Fruit fly (Drosophila melanogaster) whole organism, embryonic: ENCODE results near the gene Gcat.

Source experiments
- CG10209 ChIP-seq: fragments of 200-800 bp; sonication (Bioruptor generic); optimal IDR thresholded peaks from 3 replicates; lab custom pipeline; 2017; ENCODE audit warnings: missing biosample characterization, mild to moderate bottlenecking, missing genetic modification characterization, missing genetic modification reagents
- CG11695 ChIP-seq: fragments of 200-800 bp; sonication (Bioruptor generic); IDR thresholded peaks from 3 replicates; pipeline ENCODE4 v1.3.6; 2022; ENCODE audit warnings: missing biosample characterization, missing genetic modification characterization
- CG11696 ChIP-seq: fragments of 200-800 bp; sonication (Bioruptor generic); IDR thresholded peaks from 2 replicates; pipeline ENCODE4 v1.3.6; 2022; ENCODE audit warnings: missing biosample characterization, missing genetic modification characterization
- CG12659 ChIP-seq: fragments of 200-800 bp; sonication (Bioruptor generic); optimal IDR thresholded peaks from 3 replicates; lab custom pipeline; 2017; ENCODE audit warnings: mild to moderate bottlenecking, missing biosample characterization, missing genetic modification reagents, missing genetic modification characterization
- CG13296 ChIP-seq: fragments of 200-800 bp; sonication (Bioruptor generic); optimal IDR thresholded peaks from 3 replicates; lab custom pipeline; 2018; ENCODE audit warnings: missing biosample characterization, mild to moderate bottlenecking, missing genetic modification characterization
- CG15011 ChIP-seq: fragments of 200-800 bp; sonication (Bioruptor generic); optimal IDR thresholded peaks from 3 replicates; lab custom pipeline; 2018; ENCODE audit warnings: missing biosample characterization, mild to moderate bottlenecking, missing genetic modification characterization
- CG17385 ChIP-seq: fragments of 200-800 bp; sonication (Bioruptor generic); optimal IDR thresholded peaks from 3 replicates; lab custom pipeline; 2018; ENCODE audit warnings: missing biosample characterization, mild to moderate bottlenecking, missing genetic modification characterization
- CG1792 ChIP-seq: fragments of 200-800 bp; sonication (Bioruptor generic); optimal IDR thresholded peaks from 2 replicates; lab custom pipeline; 2016; ENCODE audit warnings: missing biosample characterization, missing genetic modification characterization
- CG30020 ChIP-seq: fragments of 200-800 bp; optimal IDR thresholded peaks from 2 replicates; lab custom pipeline; 2019; ENCODE audit warnings: missing biosample characterization, mild to moderate bottlenecking, missing genetic modification characterization, moderate library complexity
- CG32772 ChIP-seq: fragments of 200-800 bp; sonication (Bioruptor generic); IDR thresholded peaks from 2 replicates; pipeline ENCODE4 v1.3.6; 2022; ENCODE audit warnings: missing biosample characterization, missing genetic modification characterization
- CG3281 ChIP-seq: fragments of 200-800 bp; sonication (Bioruptor generic); optimal IDR thresholded peaks from 3 replicates; lab custom pipeline; 2017; ENCODE audit warnings: missing biosample characterization, mild to moderate bottlenecking, missing genetic modification characterization
- CG33557 ChIP-seq: fragments of 200-800 bp; sonication (Bioruptor generic); optimal IDR thresholded peaks from 2 replicates; lab custom pipeline; 2019; ENCODE audit warnings: missing biosample characterization, mild to moderate bottlenecking, missing genetic modification characterization, moderate library complexity
- CG4328 ChIP-seq: fragments of 200-800 bp; sonication (Bioruptor generic); optimal IDR thresholded peaks from 3 replicates; lab custom pipeline; 2017; ENCODE audit warnings: missing biosample characterization, missing genetic modification reagents, missing genetic modification characterization
- CG7786 ChIP-seq: fragments of 200-800 bp; sonication (Bioruptor generic); optimal IDR thresholded peaks from 2 replicates; lab custom pipeline; 2016; ENCODE audit warnings: missing biosample characterization, missing genetic modification characterization
- CG8359 ChIP-seq: fragments of 200-800 bp; sonication (Bioruptor generic); optimal IDR thresholded peaks from 2 replicates; lab custom pipeline; 2017; ENCODE audit warnings: missing biosample characterization, mild to moderate bottlenecking, missing genetic modification characterization, borderline replicate concordance
- CG8478 ChIP-seq: fragments of >200 bp; optimal IDR thresholded peaks from 2 replicates; lab custom pipeline; 2018
- CG9876 ChIP-seq: fragments of 200-800 bp; sonication (Bioruptor generic); optimal IDR thresholded peaks from 2 replicates; lab custom pipeline; 2016; ENCODE audit warnings: missing biosample characterization, missing genetic modification characterization
- Chrac-16 ChIP-seq: fragments of 200-800 bp; sonication (Bioruptor generic); optimal IDR thresholded peaks from 3 replicates; lab custom pipeline; 2016; ENCODE audit warnings: missing biosample characterization, missing genetic modification characterization
- Dll ChIP-seq: fragments of 200-800 bp; sonication (Bioruptor generic); IDR thresholded peaks from 4 replicates; pipeline ENCODE4 v1.3.6; 2022; ENCODE audit warnings: missing biosample characterization, missing genetic modification characterization; ENCODE audit not compliant: partially characterized antibody
- E2f1 ChIP-seq: fragments of 200-800 bp; sonication (Bioruptor generic); IDR thresholded peaks from 2 replicates; pipeline ENCODE4 v1.3.6; 2022; ENCODE audit warnings: missing biosample characterization, missing genetic modification characterization
- GATAe ChIP-seq: fragments of 200-800 bp; sonication (Bioruptor generic); conservative IDR thresholded peaks from 2 replicates; pipeline ENCODE4 v1.3.6; 2022; ENCODE audit warnings: missing biosample characterization, missing genetic modification characterization
- Hr78 ChIP-seq, 2 experiments: fragments of 200-800 bp in 1 of 2; fragments of >200 bp in 1 of 2; sonication (Bioruptor generic) in 1 of 2; optimal IDR thresholded peaks; 2 replicates each; lab custom pipeline; 2017 to 2019; ENCODE audit warnings: missing biosample characterization in 2 of 2, missing genetic modification characterization in 2 of 2, mild to moderate bottlenecking in 1 of 2, moderate library complexity in 1 of 2
- Mad ChIP-seq: fragments of 200-800 bp; sonication (Bioruptor generic); optimal IDR thresholded peaks from 2 replicates; lab custom pipeline; 2016; ENCODE audit warnings: missing biosample characterization, missing genetic modification characterization
- Nf-YB ChIP-seq: fragments of 200-800 bp; sonication (Bioruptor generic); optimal IDR thresholded peaks from 3 replicates; lab custom pipeline; 2019; ENCODE audit warnings: missing biosample characterization, mild to moderate bottlenecking, missing genetic modification characterization, moderate library complexity
- NfI ChIP-seq: fragments of 200-800 bp; sonication (Bioruptor generic); optimal IDR thresholded peaks from 3 replicates; lab custom pipeline; 2018; ENCODE audit warnings: missing biosample characterization, mild to moderate bottlenecking, missing genetic modification characterization, moderate library complexity
- Opbp ChIP-seq: fragments of 200-800 bp; sonication (Bioruptor generic); IDR thresholded peaks from 3 replicates; pipeline ENCODE4 v1.3.6; 2022; ENCODE audit warnings: missing biosample characterization, missing genetic modification characterization; ENCODE audit not compliant: partially characterized antibody
- PHDP ChIP-seq: fragments of 200-800 bp; sonication (Bioruptor generic); optimal IDR thresholded peaks from 3 replicates; lab custom pipeline; 2018; ENCODE audit warnings: missing biosample characterization, mild to moderate bottlenecking, missing genetic modification characterization, moderate library complexity
- Spps ChIP-seq: fragments of 200-800 bp; sonication (Bioruptor generic); optimal IDR thresholded peaks from 2 replicates; lab custom pipeline; 2018; ENCODE audit warnings: missing biosample characterization, mild to moderate bottlenecking, missing genetic modification characterization
- Taf1 ChIP-seq: fragments of 200-800 bp; sonication (Bioruptor generic); IDR thresholded peaks from 2 replicates; pipeline ENCODE4 v1.3.6; 2022; ENCODE audit warnings: missing biosample characterization, missing genetic modification characterization
- Usf ChIP-seq: fragments of 200-800 bp; sonication (Bioruptor generic); optimal IDR thresholded peaks from 2 replicates; lab custom pipeline; 2017; ENCODE audit warnings: missing genotype, missing biosample characterization, missing genetic modification characterization
- Xbp1 ChIP-seq: fragments of 200-800 bp; sonication (Bioruptor generic); optimal IDR thresholded peaks from 3 replicates; lab custom pipeline; 2016; ENCODE audit warnings: missing biosample characterization, mild to moderate bottlenecking, missing genetic modification characterization
- YL-1 ChIP-seq: fragments of 200-800 bp; sonication (Bioruptor generic); optimal IDR thresholded peaks from 3 replicates; lab custom pipeline; 2017; ENCODE audit warnings: missing biosample characterization, mild to moderate bottlenecking, missing genetic modification characterization
- bbx ChIP-seq: fragments of 200-800 bp; sonication (Bioruptor generic); IDR thresholded peaks from 2 replicates; pipeline ENCODE4 v1.3.6; 2022; ENCODE audit warnings: missing biosample characterization, missing genetic modification characterization; ENCODE audit not compliant: partially characterized antibody
- cas ChIP-seq: fragments of 200-800 bp; sonication (Bioruptor generic); IDR thresholded peaks from 2 replicates; pipeline ENCODE4 v1.3.6; 2022; ENCODE audit warnings: missing biosample characterization, missing genetic modification characterization
- chinmo ChIP-seq: fragments of 200-800 bp; sonication (Bioruptor generic); IDR thresholded peaks from 4 replicates; pipeline ENCODE4 v1.3.6; 2022; ENCODE audit warnings: missing biosample characterization, missing genetic modification characterization; ENCODE audit not compliant: partially characterized antibody
- dimm ChIP-seq: fragments of 200-800 bp; sonication (Bioruptor generic); IDR thresholded peaks from 2 replicates; pipeline ENCODE4 v1.3.6; 2022; ENCODE audit warnings: missing biosample characterization, missing genetic modification characterization
- gro ChIP-seq: fragments of 200-800 bp; sonication (Bioruptor generic); optimal IDR thresholded peaks from 2 replicates; lab custom pipeline; 2016; ENCODE audit warnings: missing biosample characterization, missing genetic modification characterization
- ind ChIP-seq: fragments of 200-800 bp; sonication (Bioruptor generic); optimal IDR thresholded peaks from 3 replicates; lab custom pipeline; 2016; ENCODE audit warnings: missing biosample characterization, missing genetic modification characterization
- lab ChIP-seq: fragments of 200-800 bp; sonication (Bioruptor generic); optimal IDR thresholded peaks from 3 replicates; lab custom pipeline; 2017; ENCODE audit warnings: missing biosample characterization, missing genetic modification characterization, mild to moderate bottlenecking, moderate library complexity, missing genetic modification reagents
- mld ChIP-seq: fragments of 200-800 bp; sonication (Bioruptor generic); IDR thresholded peaks from 3 replicates; pipeline ENCODE4 v1.3.6; 2022; ENCODE audit warnings: missing biosample characterization, missing genetic modification characterization; ENCODE audit not compliant: partially characterized antibody
- nau ChIP-seq: fragments of 200-800 bp; sonication (Bioruptor generic); optimal IDR thresholded peaks from 3 replicates; lab custom pipeline; 2017; ENCODE audit warnings: missing biosample characterization, mild to moderate bottlenecking, missing genetic modification characterization, missing genetic modification reagents
- nmo ChIP-seq: fragments of 200-800 bp; sonication (Bioruptor generic); optimal IDR thresholded peaks from 2 replicates; lab custom pipeline; 2018; ENCODE audit warnings: missing biosample characterization, mild to moderate bottlenecking, missing genetic modification characterization, moderate library complexity
- pnt ChIP-seq: fragments of 200-800 bp; sonication (Bioruptor generic); optimal IDR thresholded peaks from 3 replicates; lab custom pipeline; 2016; ENCODE audit warnings: missing biosample characterization, missing genetic modification characterization
- schlank ChIP-seq: fragments of 200-800 bp; sonication (Bioruptor generic); optimal IDR thresholded peaks from 2 replicates; lab custom pipeline; 2018; ENCODE audit warnings: missing biosample characterization, mild to moderate bottlenecking, missing genetic modification characterization
- scrt ChIP-seq: fragments of 200-800 bp; sonication (Bioruptor generic); optimal IDR thresholded peaks from 2 replicates; lab custom pipeline; 2018; ENCODE audit warnings: missing biosample characterization, mild to moderate bottlenecking, missing genetic modification characterization, moderate library complexity
- sd ChIP-seq: fragments of 200-800 bp; sonication (Bioruptor generic); optimal IDR thresholded peaks from 3 replicates; lab custom pipeline; 2018; ENCODE audit warnings: missing biosample characterization, mild to moderate bottlenecking, missing genetic modification characterization, moderate library complexity
- sna ChIP-seq: fragments of 200-800 bp; sonication (Bioruptor generic); IDR thresholded peaks from 2 replicates; pipeline ENCODE4 v1.3.6; 2022; ENCODE audit warnings: missing biosample characterization, missing genetic modification characterization; ENCODE audit not compliant: partially characterized antibody
- tx ChIP-seq: fragments of 200-800 bp; sonication (Bioruptor generic); optimal IDR thresholded peaks from 2 replicates; lab custom pipeline; 2016; ENCODE audit warnings: missing biosample characterization, missing genetic modification characterization
- yki ChIP-seq: fragments of >200 bp; optimal IDR thresholded peaks from 3 replicates; lab custom pipeline; 2018
- zfh1 ChIP-seq: fragments of 200-800 bp; sonication (Bioruptor generic); IDR thresholded peaks from 3 replicates; pipeline ENCODE4 v1.3.6; 2022; ENCODE audit warnings: missing biosample characterization, missing genetic modification characterization

The Gcat gene

DNA sequence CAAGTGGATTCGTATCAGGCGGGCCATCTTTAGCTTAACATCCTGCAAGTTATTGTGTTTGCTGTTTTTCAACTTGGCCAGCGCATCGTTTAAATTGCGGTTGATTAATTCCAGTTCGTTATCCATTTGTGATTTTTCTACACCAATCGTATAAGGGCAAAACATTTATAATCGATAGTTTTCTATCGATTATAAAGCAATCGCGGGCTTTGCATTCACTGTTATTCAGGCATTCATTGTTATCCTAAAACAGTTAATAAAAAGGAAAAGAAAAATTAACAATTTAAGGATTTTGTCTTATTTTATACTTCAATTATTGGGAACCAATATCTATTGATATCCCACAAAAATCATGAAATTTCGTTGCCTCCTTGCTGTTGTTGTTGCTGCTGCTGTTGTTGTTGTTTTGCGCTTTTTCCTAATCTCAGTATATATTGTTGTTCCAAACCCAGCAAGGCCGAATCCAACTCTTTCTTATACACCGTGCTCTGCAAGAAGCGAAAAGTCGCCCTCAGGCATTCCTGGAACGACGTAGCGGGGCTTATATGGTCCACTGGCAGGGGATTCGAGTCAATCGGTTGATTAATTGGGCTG is 25.0 kb upstream of the Gcat start, which contains the start of gene CG32095 (continued):
- TF ChIP-seq zfh1 (GFP tag; lab: Robert Waterston, UW), result no peak
- no peak for TF ChIP-seq YL-1 (GFP tag; lab: Kevin White, UChicago)
- TF ChIP-seq ind (GFP tag; lab: Kevin White, UChicago), result no peak
- no peak for TF ChIP-seq Taf1 (GFP tag; lab: Robert Waterston, UW)
- no peak for TF ChIP-seq CG15011 (GFP tag; lab: Kevin White, UChicago)
- no peak for TF ChIP-seq Chrac-16
- TF ChIP-seq CG9876 (GFP tag; lab: Kevin White, UChicago), result no peak
- TF ChIP-seq cas (GFP tag; lab: Robert Waterston, UW), result no peak
- TF ChIP-seq CG8478 (lab: Kevin White, UChicago), result no peak
- no peak for TF ChIP-seq CG3281 (GFP tag; lab: Kevin White, UChicago)
- TF ChIP-seq CG7786 (GFP tag; lab: Kevin White, UChicago), result no peak
- no peak for TF ChIP-seq CG1792 (GFP tag; lab: Kevin White, UChicago)
- peak; percentile 82 for TF ChIP-seq bbx
- TF ChIP-seq CG11695 (GFP tag; lab: Robert Waterston, UW), result no peak
- TF ChIP-seq yki (lab: Kevin White, UChicago), result no peak
- TF ChIP-seq CG8359 (GFP tag; lab: Kevin White, UChicago), result no peak
- TF ChIP-seq nmo (GFP tag; lab: Kevin White, UChicago), result no peak
- TF ChIP-seq CG17385, result no peak
- no peak for TF ChIP-seq CG33557 (GFP tag; lab: Kevin White, UChicago)
- TF ChIP-seq CG30020 (tag; lab: Kevin White, UChicago), result peak; percentile 21
- peak; percentile 78 for TF ChIP-seq Nf-YB (GFP tag; lab: Kevin White, UChicago)
- TF ChIP-seq scrt (GFP tag; lab: Kevin White, UChicago), result no peak
- TF ChIP-seq mld (GFP tag; lab: Robert Waterston, UW), result peak; percentile 56; the same call in 1 of the 3 replicates
- no peak for TF ChIP-seq CG4328 (GFP tag; lab: Kevin White, UChicago)
- TF ChIP-seq Mad (GFP tag; lab: Kevin White, UChicago), result no peak
- no peak for TF ChIP-seq PHDP
- 0 out of 4 replicates have a peak, but pooled peaks have one; percentile 14 for TF ChIP-seq chinmo (GFP tag; lab: Robert Waterston, UW)
- no peak for TF ChIP-seq GATAe (GFP tag; lab: Robert Waterston, UW)
- TF ChIP-seq Spps (tag; lab: Kevin White, UChicago), result no peak
- peak; percentile 88 for TF ChIP-seq Dll (GFP tag; lab: Robert Waterston, UW)
- TF ChIP-seq dimm, result no peak
- no peak for TF ChIP-seq Hr78 (GFP tag; optimal IDR thresholded peaks at IDR 0.05; lab: Kevin White, UChicago)
- peak; percentile 90 for TF ChIP-seq sna (GFP tag; lab: Robert Waterston, UW)
- TF ChIP-seq gro, result no peak
- no peak for TF ChIP-seq CG11696 (GFP tag; lab: Robert Waterston, UW)
- TF ChIP-seq Xbp1 (GFP tag; lab: Kevin White, UChicago), result no peak
- TF ChIP-seq CG13296, result no peak
- no peak for TF ChIP-seq nau (GFP tag; lab: Kevin White, UChicago)
- TF ChIP-seq NfI (GFP tag; lab: Kevin White, UChicago), result no peak
- TF ChIP-seq sd (tag; lab: Kevin White, UChicago), result no peak
- TF ChIP-seq Opbp (GFP tag; lab: Robert Waterston, UW), result peak; percentile 76; the same call in 2 of the 3 replicates
- no peak for TF ChIP-seq CG32772 (GFP tag; lab: Robert Waterston, UW)
- TF ChIP-seq schlank (tag; lab: Kevin White, UChicago), result no peak
- TF ChIP-seq CG10209 (GFP tag; lab: Kevin White, UChicago), result no peak
- no peak for TF ChIP-seq pnt
- no peak for TF ChIP-seq Usf (GFP tag; lab: Kevin White, UChicago)
- no peak for TF ChIP-seq CG12659 (GFP tag; lab: Kevin White, UChicago)
- TF ChIP-seq tx (GFP tag; lab: Kevin White, UChicago), result no peak
- no peak for TF ChIP-seq lab
- TF ChIP-seq E2f1, result no peak
